Worm (Caenorhabditis elegans) whole organism, young adult: ENCODE measurements around the gene F32D8.11.

Experiments
- B0035.1 ChIP-seq: sonication (generic microtip); optimal IDR thresholded peaks from 2 replicates; lab custom pipeline; 2016; ENCODE audit warnings: missing genetic modification characterization, mild to moderate bottlenecking, missing compliant biosample characterization, missing genotype, missing genetic modification reagents
- B0261.1 ChIP-seq: sonication (generic microtip); optimal IDR thresholded peaks from 2 replicates; lab custom pipeline; 2016; ENCODE audit warnings: mild to moderate bottlenecking, missing genetic modification characterization, moderate library complexity, missing compliant biosample characterization
- B0336.3 ChIP-seq: fragments of 200-800 bp; sonication (Bioruptor generic); IDR thresholded peaks from 2 replicates; pipeline ENCODE4 v1.3.6; 2022; ENCODE audit warnings: missing genetic modification characterization, missing compliant biosample characterization
- C06A6.2 ChIP-seq: fragments of 200-800 bp; sonication (Bioruptor generic); conservative IDR thresholded peaks from 2 replicates; pipeline ENCODE4 v1.3.6; 2022; ENCODE audit warnings: missing genetic modification characterization, missing compliant biosample characterization
- F55B11.4 ChIP-seq: sonication (generic microtip); optimal IDR thresholded peaks from 2 replicates; lab custom pipeline; 2016; ENCODE audit warnings: missing compliant biosample characterization, missing genetic modification characterization, borderline replicate concordance; ENCODE audit not compliant: insufficient read depth
- F57C9.4 ChIP-seq: sonication (generic microtip); optimal IDR thresholded peaks from 2 replicates; lab custom pipeline; 2017; ENCODE audit warnings: mild to moderate bottlenecking, missing genetic modification characterization, missing compliant biosample characterization
- K12H6.12 ChIP-seq: fragments of 200-800 bp; sonication (Bioruptor generic); optimal IDR thresholded peaks from 2 replicates; lab custom pipeline; 2018; ENCODE audit warnings: mild to moderate bottlenecking, missing genetic modification characterization, missing compliant biosample characterization
- Y56A3A.18 ChIP-seq: fragments of 200-800 bp; sonication (Bioruptor generic); IDR thresholded peaks from 2 replicates; pipeline ENCODE4 v1.3.6; 2022; ENCODE audit warnings: missing genetic modification reagents, missing genetic modification characterization, missing compliant biosample characterization
- Y79H2A.3 ChIP-seq: fragments of 200-800 bp; sonication (Bioruptor generic); conservative IDR thresholded peaks from 2 replicates; pipeline ENCODE4 v1.3.6; 2022; ENCODE audit warnings: missing genetic modification reagents, missing genetic modification characterization, missing compliant biosample characterization
- Y95B8A.8 ChIP-seq: fragments of 200-800 bp; sonication (Bioruptor generic); IDR thresholded peaks from 2 replicates; pipeline ENCODE4 v1.3.6; 2022; ENCODE audit warnings: missing genetic modification reagents, missing genetic modification characterization, missing compliant biosample characterization
- akir-1 ChIP-seq: fragments of 200-800 bp; sonication (Bioruptor generic); optimal IDR thresholded peaks from 2 replicates; lab custom pipeline; 2018; ENCODE audit warnings: mild to moderate bottlenecking, missing genetic modification characterization, moderate library complexity, missing compliant biosample characterization
- atf-7 ChIP-seq: sonication (generic microtip); optimal IDR thresholded peaks from 2 replicates; lab custom pipeline; 2017; ENCODE audit warnings: mild to moderate bottlenecking, missing genetic modification characterization, missing compliant biosample characterization
- bed-1 ChIP-seq: fragments of 200-800 bp; sonication (Bioruptor generic); IDR thresholded peaks from 2 replicates; pipeline ENCODE4 v1.3.6; 2022; ENCODE audit warnings: missing genetic modification reagents, missing genetic modification characterization, missing compliant biosample characterization
- ccch-3 ChIP-seq: fragments of 200-800 bp; sonication (Bioruptor generic); optimal IDR thresholded peaks from 2 replicates; lab custom pipeline; 2018; ENCODE audit warnings: mild to moderate bottlenecking, missing genetic modification characterization, missing compliant biosample characterization
- cebp-1 ChIP-seq, 2 experiments: fragments of 200-800 bp in 1 of 2; sonication (Bioruptor generic) in 1 of 2; sonication (generic microtip) in 1 of 2; IDR thresholded peaks in 1 of 2; optimal IDR thresholded peaks in 1 of 2; 2 replicates each; pipeline versions ENCODE4 v1.3.6 to Lab custom; 2017 to 2022; ENCODE audit warnings: missing compliant biosample characterization in 2 of 2, missing genetic modification characterization in 2 of 2, mild to moderate bottlenecking in 1 of 2, missing genetic modification reagents in 1 of 2, moderate library complexity in 1 of 2
- cebp-2 ChIP-seq: fragments of 200-800 bp; sonication (Bioruptor generic); IDR thresholded peaks from 2 replicates; pipeline ENCODE4 v1.3.6; 2022; ENCODE audit warnings: missing genetic modification characterization, missing compliant biosample characterization
- ceh-58 ChIP-seq: fragments of 200-800 bp; sonication (Bioruptor generic); IDR thresholded peaks from 2 replicates; pipeline ENCODE4 v1.3.6; 2022; ENCODE audit warnings: missing genetic modification characterization, missing compliant biosample characterization
- ceh-79 ChIP-seq: sonication (generic microtip); optimal IDR thresholded peaks from 2 replicates; lab custom pipeline; 2017; ENCODE audit warnings: mild to moderate bottlenecking, missing genetic modification characterization, missing compliant biosample characterization
- dpl-1 ChIP-seq: fragments of 150-350 bp; optimal IDR thresholded peaks from 2 replicates; lab custom pipeline; 2014; ENCODE audit warnings: missing biosample characterization, missing genetic modification reagents, missing genetic modification characterization
- ets-4 ChIP-seq: fragments of 200-800 bp; sonication (Bioruptor generic); optimal IDR thresholded peaks from 2 replicates; lab custom pipeline; 2018; ENCODE audit warnings: mild to moderate bottlenecking, missing genetic modification characterization, missing compliant biosample characterization
- fkh-3 ChIP-seq: sonication (generic microtip); optimal IDR thresholded peaks from 2 replicates; lab custom pipeline; 2016; ENCODE audit warnings: mild to moderate bottlenecking, missing genetic modification characterization, missing compliant biosample characterization
- gei-17 ChIP-seq: fragments of 200-800 bp; sonication (Bioruptor generic); optimal IDR thresholded peaks from 2 replicates; lab custom pipeline; 2018; ENCODE audit warnings: mild to moderate bottlenecking, missing genetic modification characterization, missing compliant biosample characterization
- him-1 ChIP-seq: sonication (generic microtip); optimal IDR thresholded peaks from 2 replicates; lab custom pipeline; 2016; ENCODE audit warnings: missing genotype, missing genetic modification reagents, missing genetic modification characterization, missing compliant biosample characterization
- hsf-1 ChIP-seq: fragments of 200-800 bp; sonication (Bioruptor generic); IDR thresholded peaks from 2 replicates; pipeline ENCODE4 v1.3.6; 2022; ENCODE audit warnings: missing genetic modification reagents, missing genetic modification characterization, missing compliant biosample characterization
- let-526 ChIP-seq: fragments of 200-800 bp; sonication (Bioruptor generic); IDR thresholded peaks from 2 replicates; pipeline ENCODE4 v1.3.6; 2022; ENCODE audit warnings: missing genetic modification reagents, missing genetic modification characterization, missing compliant biosample characterization
- lin-35 ChIP-seq, 3 experiments: fragments of 150-350 bp in 2 of 3; sonication (generic microtip) in 1 of 3; optimal IDR thresholded peaks; 2 replicates each; lab custom pipeline; 2014 to 2018; ENCODE audit warnings: missing biosample characterization in 3 of 3, missing genetic modification characterization in 3 of 3, missing genetic modification reagents in 3 of 3
- lsl-1 ChIP-seq: fragments of 200-800 bp; sonication (Bioruptor generic); optimal IDR thresholded peaks from 2 replicates; lab custom pipeline; 2018; ENCODE audit warnings: mild to moderate bottlenecking, missing genetic modification characterization, moderate library complexity, missing compliant biosample characterization
- madf-10 ChIP-seq: sonication (generic microtip); optimal IDR thresholded peaks from 2 replicates; lab custom pipeline; 2016; ENCODE audit warnings: mild to moderate bottlenecking, missing genetic modification characterization, missing compliant biosample characterization
- madf-6 ChIP-seq: fragments of 200-800 bp; sonication (Bioruptor generic); IDR thresholded peaks from 2 replicates; pipeline ENCODE4 v1.3.6; 2022; ENCODE audit warnings: missing genetic modification reagents, missing genetic modification characterization, missing compliant biosample characterization
- mcd-1 ChIP-seq: fragments of 200-800 bp; sonication (Bioruptor generic); IDR thresholded peaks from 2 replicates; pipeline ENCODE4 v1.3.6; 2022; ENCODE audit warnings: missing genetic modification reagents, missing genetic modification characterization, missing compliant biosample characterization
- mxl-1 ChIP-seq: sonication (generic microtip); optimal IDR thresholded peaks from 2 replicates; lab custom pipeline; 2016; ENCODE audit warnings: missing genetic modification characterization, missing compliant biosample characterization
- nfyb-1 ChIP-seq: fragments of 200-800 bp; sonication (Bioruptor generic); IDR thresholded peaks from 2 replicates; pipeline ENCODE4 v1.3.6; 2022; ENCODE audit warnings: missing genetic modification reagents, missing genetic modification characterization, missing compliant biosample characterization
- nhr-179 ChIP-seq: sonication (generic microtip); optimal IDR thresholded peaks from 2 replicates; lab custom pipeline; 2016; ENCODE audit warnings: mild to moderate bottlenecking, missing genetic modification characterization, missing compliant biosample characterization
- nhr-90 ChIP-seq: sonication (generic microtip); optimal IDR thresholded peaks from 2 replicates; lab custom pipeline; 2016; ENCODE audit warnings: missing genotype, mild to moderate bottlenecking, missing genetic modification characterization, missing compliant biosample characterization
- pbrm-1 ChIP-seq: fragments of 200-800 bp; sonication (Bioruptor generic); IDR thresholded peaks from 2 replicates; pipeline ENCODE4 v1.3.6; 2022; ENCODE audit warnings: missing genetic modification reagents, missing genetic modification characterization, missing compliant biosample characterization
- pha-4 ChIP-seq: fragments of 150-350 bp; sonication (generic microtip); optimal IDR thresholded peaks from 2 replicates; lab custom pipeline; 2014; ENCODE audit warnings: missing biosample characterization, missing genetic modification reagents, missing genetic modification characterization
- rpc-1 ChIP-seq, 2 experiments: fragments of 150-350 bp in 1 of 2; sonication (generic microtip) in 1 of 2; optimal IDR thresholded peaks; 2 replicates each; lab custom pipeline; 2014 to 2018; ENCODE audit warnings: missing biosample characterization in 1 of 2, missing genetic modification characterization in 1 of 2, missing genetic modification reagents in 1 of 2, missing genotype in 1 of 2
- snpc-3.4 ChIP-seq: sonication (generic microtip); optimal IDR thresholded peaks from 2 replicates; lab custom pipeline; 2017; ENCODE audit warnings: missing genetic modification characterization, mild to moderate bottlenecking, missing compliant biosample characterization, antibody characterized with exemption, moderate library complexity, missing genotype, missing genetic modification reagents
- snpc-4 ChIP-seq, 5 experiments: fragments of 150-350 bp in 1 of 5; sonication (generic microtip) in 4 of 5; optimal IDR thresholded peaks; 2 replicates each; lab custom pipeline; 2014 to 2018; ENCODE audit warnings: missing genetic modification characterization in 5 of 5, missing biosample characterization in 3 of 5, antibody characterized with exemption in 2 of 5, mild to moderate bottlenecking in 2 of 5, missing compliant biosample characterization in 2 of 5, missing genotype in 2 of 5, moderate library complexity in 2 of 5, missing genetic modification reagents in 1 of 5
- somi-1 ChIP-seq: fragments of 200-800 bp; sonication (Bioruptor generic); optimal IDR thresholded peaks from 2 replicates; lab custom pipeline; 2018; ENCODE audit warnings: mild to moderate bottlenecking, missing genetic modification characterization, missing compliant biosample characterization
- tbp1 ChIP-seq: fragments of 200-800 bp; sonication (Bioruptor generic); optimal IDR thresholded peaks from 2 replicates; lab custom pipeline; 2018; ENCODE audit warnings: mild to moderate bottlenecking, missing genetic modification characterization, missing compliant biosample characterization
- unc-62 ChIP-seq: fragments of 150-350 bp; optimal IDR thresholded peaks from 2 replicates; lab custom pipeline; 2014; ENCODE audit warnings: missing biosample characterization, missing genetic modification reagents, missing genetic modification characterization
- ztf-18 ChIP-seq: sonication (generic microtip); optimal IDR thresholded peaks from 2 replicates; lab custom pipeline; 2016; ENCODE audit warnings: missing genotype, mild to moderate bottlenecking, missing genetic modification characterization, missing compliant biosample characterization
- ztf-26 ChIP-seq: sonication (generic microtip); optimal IDR thresholded peaks from 2 replicates; lab custom pipeline; 2017; ENCODE audit warnings: missing genetic modification characterization, missing compliant biosample characterization
- ztf-28 ChIP-seq: fragments of 200-800 bp; sonication (Bioruptor generic); IDR thresholded peaks from 2 replicates; pipeline ENCODE4 v1.3.6; 2022; ENCODE audit warnings: missing genetic modification reagents, missing genetic modification characterization, missing compliant biosample characterization
- ztf-6 ChIP-seq: fragments of 200-800 bp; sonication (Bioruptor generic); IDR thresholded peaks from 2 replicates; pipeline ENCODE4 v1.3.6; 2022; ENCODE audit warnings: missing genetic modification reagents, missing genetic modification characterization, missing compliant biosample characterization

F32D8.11 gene

DNA sequence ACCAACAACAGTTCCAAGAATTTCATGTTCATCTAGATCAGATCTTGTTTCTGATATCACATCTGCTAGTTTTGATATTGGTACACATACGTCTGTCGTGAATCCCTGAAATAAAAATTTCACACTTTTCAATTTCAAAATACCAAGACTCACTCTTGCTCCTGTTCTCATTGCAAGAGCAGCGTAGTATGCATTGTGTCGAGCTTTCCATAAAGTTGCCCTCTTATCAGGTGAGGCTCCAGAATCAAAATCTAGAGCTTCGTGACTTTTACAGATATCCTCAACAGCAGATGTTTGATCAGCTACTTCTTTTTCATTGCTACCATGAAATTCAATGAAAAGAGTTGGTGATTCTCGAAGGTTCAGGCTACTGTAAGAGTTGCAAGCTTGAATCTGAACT is at the start of gene F32D8.11:
Gene F32D8.11, minus strand, starts transcription at position 101 of the 400 bp plus-strand sequence.
- 0 out of 2 replicates have a peak, but pooled peaks have one; percentile 6 for TF ChIP-seq Y56A3A.18
- TF ChIP-seq ceh-79 (tag; lab: Kevin White, UChicago): no peak

DNA sequence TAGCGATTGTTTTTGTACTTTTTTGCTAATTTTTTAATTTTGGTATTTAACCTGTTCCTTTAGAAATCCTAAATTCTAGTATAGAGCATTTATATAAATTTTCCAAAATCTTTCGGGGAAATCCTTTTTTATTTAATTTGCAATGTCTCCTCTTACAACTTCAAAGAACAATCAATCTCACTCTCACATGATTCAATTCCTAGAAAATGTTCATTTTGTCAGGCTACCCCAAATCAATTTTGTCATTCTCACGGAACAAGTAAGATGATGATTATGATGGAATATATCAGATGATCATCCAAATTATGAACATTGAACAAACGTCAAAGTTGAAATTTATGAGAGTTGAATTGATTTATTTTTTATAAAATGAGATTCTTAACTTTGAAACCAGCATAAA is 48.4 kb upstream of the F32D8.11 start:
- TF ChIP-seq snpc-3.4 (tag; lab: Kevin White, UChicago) (no peak), atf-7 (tag; lab: Kevin White, UChicago) (no peak), ceh-58 (no peak), tbp1 (GFP tag; lab: Kevin White, UChicago) (peak; percentile 2), lsl-1 (GFP tag; lab: Kevin White, UChicago) (no peak), somi-1 (GFP tag; lab: Kevin White, UChicago) (peak; percentile 50), fkh-3 (tag; lab: Kevin White, UChicago) (no peak), B0336.3 (GFP tag; lab: Robert Waterston, UW) (no peak; the same call in 1 of the 2 replicates), ztf-18 (tag; lab: Kevin White, UChicago) (no peak), nhr-90 (tag; lab: Kevin White, UChicago) (peak; percentile 4), bed-1 (no peak), dpl-1 (GFP tag; lab: Kevin White, UChicago) (no peak), ztf-6 (GFP tag; lab: Robert Waterston, UW) (no peak), nhr-179 (tag; lab: Kevin White, UChicago) (no peak), F57C9.4 (no peak), madf-6 (GFP tag; lab: Robert Waterston, UW) (no peak), gei-17 (GFP tag; lab: Kevin White, UChicago) (no peak), pbrm-1 (GFP tag; lab: Robert Waterston, UW) (no peak), hsf-1 (GFP tag; lab: Robert Waterston, UW) (no peak), him-1 (no peak), F55B11.4 (tag; lab: Kevin White, UChicago) (no peak), let-526 (GFP tag; lab: Robert Waterston, UW) (no peak), unc-62 (no peak), B0261.1 (no peak), cebp-2 (GFP tag; lab: Robert Waterston, UW) (no peak), pha-4 (tag; lab: Kevin White, UChicago) (no peak), ccch-3 (GFP tag; lab: Kevin White, UChicago) (no peak), C06A6.2 (GFP tag; lab: Robert Waterston, UW) (peak; percentile 33), B0035.1 (no peak), ets-4 (no peak), lin-35 (GFP tag; optimal IDR thresholded peaks at IDR 0.05; lab: Kevin White, UChicago) (peak in 1 of 3 experiments; percentile 52), rpc-1 (optimal IDR thresholded peaks at IDR 0.05; lab: Kevin White, UChicago) (no peak), rpc-1 (tag; optimal IDR thresholded peaks at IDR 0.05; lab: Kevin White, UChicago) (no peak), Y95B8A.8 (no peak), mcd-1 (0 out of 2 replicates have a peak, but pooled peaks have one; percentile 21), mxl-1 (no peak), madf-10 (tag; lab: Kevin White, UChicago) (no peak), ztf-26 (no peak), cebp-1 (GFP tag; IDR thresholded peaks at IDR 0.05; lab: Robert Waterston, UW) (peak; percentile 54; the same call in 1 of the 2 replicates), cebp-1 (tag; optimal IDR thresholded peaks at IDR 0.05; lab: Kevin White, UChicago) (peak; percentile 51), akir-1 (GFP tag; lab: Kevin White, UChicago) (no peak), nfyb-1 (GFP tag; lab: Robert Waterston, UW) (peak; percentile 80), Y56A3A.18 (no peak), K12H6.12 (tag; lab: Kevin White, UChicago) (no peak), snpc-4 (GFP tag; optimal IDR thresholded peaks at IDR 0.05; lab: Kevin White, UChicago) (no peak), snpc-4 (tag; optimal IDR thresholded peaks at IDR 0.05; lab: Kevin White, UChicago) (no peak), ztf-28 (GFP tag; lab: Robert Waterston, UW) (no peak), Y79H2A.3 (no peak)
